Fruit fly (Drosophila melanogaster): ENCODE data around the gene spidey.

DNA sequence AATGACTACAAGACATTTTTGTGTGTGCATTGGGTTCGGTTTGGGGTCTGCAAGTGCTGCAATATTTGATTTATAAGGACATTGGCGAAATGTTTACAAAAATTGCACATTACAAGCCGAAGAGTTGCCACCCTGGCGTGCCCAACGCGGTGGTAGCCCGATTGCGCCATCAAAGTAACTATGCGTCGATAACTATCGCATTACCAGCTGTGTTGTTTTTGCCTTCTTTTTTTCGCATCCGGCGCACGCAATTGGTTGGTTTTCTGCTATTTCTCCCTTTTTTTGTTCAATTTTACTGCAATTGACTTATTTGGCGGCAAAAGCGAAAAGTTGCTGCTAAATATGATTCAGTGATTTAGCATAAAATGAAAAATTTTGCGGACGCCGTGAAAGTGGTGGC lies 25.9 kb downstream of the spidey start, which contains the start of gene RpS14b:
- TF ChIP-seq EcR (GFP tag; optimal IDR thresholded peaks at IDR 0.05) (no peak), CG13204 (GFP tag; optimal IDR thresholded peaks at IDR 0.05) (peak; percentile 30), gl (tag; optimal IDR thresholded peaks at IDR 0.05) (peak; percentile 39), CG14655 (GFP tag; optimal IDR thresholded peaks at IDR 0.05) (no peak), CG9948 (tag; optimal IDR thresholded peaks at IDR 0.05) (peak; percentile 3), Pif1B (GFP tag; optimal IDR thresholded peaks at IDR 0.05) (peak; percentile 10)

Data from whole organism, pupa.